Fruit fly (Drosophila melanogaster) whole organism, prepupa: Measurements from ENCODE around the gene mTTF.

Experiments used
- CG10631 ChIP-seq: fragments of 200-800 bp; sonication (Bioruptor generic); optimal IDR thresholded peaks from 2 replicates; lab custom pipeline; 2016; ENCODE audit warnings: missing biosample characterization, missing genetic modification characterization
- CG10669 ChIP-seq: fragments of 200-800 bp; sonication (Bioruptor generic); optimal IDR thresholded peaks from 3 replicates; lab custom pipeline; 2018; ENCODE audit warnings: missing biosample characterization, mild to moderate bottlenecking, missing genetic modification characterization, moderate library complexity
- CG11762 ChIP-seq: fragments of 200-800 bp; sonication (Bioruptor generic); optimal IDR thresholded peaks from 3 replicates; lab custom pipeline; 2016; ENCODE audit warnings: missing biosample characterization, missing genetic modification characterization; ENCODE audit not compliant: insufficient read depth
- CG11902 ChIP-seq: fragments of 200-800 bp; sonication (Bioruptor generic); optimal IDR thresholded peaks from 3 replicates; lab custom pipeline; 2016; ENCODE audit warnings: missing biosample characterization, missing genetic modification characterization
- CG15336 ChIP-seq: fragments of 200-800 bp; sonication (Bioruptor generic); IDR thresholded peaks from 2 replicates; pipeline ENCODE4 v1.3.6; 2022; ENCODE audit warnings: missing biosample characterization, missing genetic modification characterization
- CG16779 ChIP-seq: fragments of 200-800 bp; sonication (Bioruptor generic); optimal IDR thresholded peaks from 3 replicates; lab custom pipeline; 2017; ENCODE audit warnings: missing biosample characterization, mild to moderate bottlenecking, missing genetic modification characterization
- CG3032 ChIP-seq: fragments of 200-800 bp; optimal IDR thresholded peaks from 2 replicates; lab custom pipeline; 2019; ENCODE audit warnings: missing biosample characterization, mild to moderate bottlenecking, missing genetic modification characterization, moderate library complexity
- CG32006 ChIP-seq: fragments of 200-800 bp; sonication (Bioruptor generic); optimal IDR thresholded peaks from 3 replicates; lab custom pipeline; 2017; ENCODE audit warnings: missing biosample characterization, mild to moderate bottlenecking, missing genetic modification characterization
- CG3919 ChIP-seq: fragments of 200-800 bp; sonication (Bioruptor generic); optimal IDR thresholded peaks from 3 replicates; lab custom pipeline; 2016; ENCODE audit warnings: missing biosample characterization, missing genetic modification characterization
- CG4318 ChIP-seq: fragments of 200-800 bp; sonication (Bioruptor generic); optimal IDR thresholded peaks from 3 replicates; lab custom pipeline; 2017; ENCODE audit warnings: missing biosample characterization, mild to moderate bottlenecking, missing genetic modification characterization
- CG6163 ChIP-seq: fragments of 200-800 bp; sonication (Bioruptor generic); IDR thresholded peaks from 3 replicates; pipeline ENCODE4 v1.3.6; 2022; ENCODE audit warnings: missing biosample characterization, missing genetic modification characterization
- CG6276 ChIP-seq: fragments of 200-800 bp; sonication (Bioruptor generic); optimal IDR thresholded peaks from 2 replicates; lab custom pipeline; 2017; ENCODE audit warnings: missing biosample characterization, mild to moderate bottlenecking, missing genetic modification characterization
- CG6792 ChIP-seq: fragments of 200-800 bp; sonication (Bioruptor generic); optimal IDR thresholded peaks from 3 replicates; lab custom pipeline; 2016; ENCODE audit warnings: missing biosample characterization, missing genetic modification characterization
- CG6854 ChIP-seq: fragments of 200-800 bp; sonication (Bioruptor generic); optimal IDR thresholded peaks from 2 replicates; lab custom pipeline; 2017; ENCODE audit warnings: missing biosample characterization, mild to moderate bottlenecking, missing genetic modification characterization
- CG8119 ChIP-seq: fragments of 200-800 bp; sonication (Bioruptor generic); IDR thresholded peaks from 3 replicates; pipeline ENCODE4 v1.3.6; 2022; ENCODE audit warnings: missing biosample characterization, missing genetic modification characterization
- CG8632 ChIP-seq: fragments of 200-800 bp; sonication (Bioruptor generic); optimal IDR thresholded peaks from 3 replicates; lab custom pipeline; 2016; ENCODE audit warnings: missing biosample characterization, missing genetic modification characterization
- CG9139 ChIP-seq: fragments of 200-800 bp; sonication (Bioruptor generic); optimal IDR thresholded peaks from 3 replicates; lab custom pipeline; 2017; ENCODE audit warnings: missing biosample characterization, mild to moderate bottlenecking, missing genetic modification characterization
- Eip75B ChIP-seq: fragments of 200-800 bp; sonication (Bioruptor generic); optimal IDR thresholded peaks from 3 replicates; lab custom pipeline; 2016; ENCODE audit warnings: missing biosample characterization, missing genetic modification characterization
- Eip78C ChIP-seq: fragments of 200-800 bp; sonication (Bioruptor generic); peaks from one replicate; lab custom pipeline; 2016; ENCODE audit warnings: missing biosample characterization, missing genetic modification characterization
- Eip93F ChIP-seq: fragments of 200-800 bp; sonication (Bioruptor generic); optimal IDR thresholded peaks from 2 replicates; lab custom pipeline; 2016; ENCODE audit warnings: missing biosample characterization, mild to moderate bottlenecking, missing genetic modification characterization
- Ets96B ChIP-seq: fragments of 200-800 bp; optimal IDR thresholded peaks from 2 replicates; lab custom pipeline; 2019; ENCODE audit warnings: missing biosample characterization, mild to moderate bottlenecking, missing genetic modification characterization, moderate library complexity
- Hr39 ChIP-seq: fragments of 200-800 bp; sonication (Bioruptor generic); optimal IDR thresholded peaks from 2 replicates; lab custom pipeline; 2016; ENCODE audit warnings: missing biosample characterization, missing genetic modification characterization
- Hr4 ChIP-seq: fragments of 200-800 bp; sonication (Bioruptor generic); optimal IDR thresholded peaks from 3 replicates; lab custom pipeline; 2016; ENCODE audit warnings: missing biosample characterization, missing genetic modification characterization
- Met ChIP-seq: fragments of 200-800 bp; sonication (Bioruptor generic); optimal IDR thresholded peaks from 3 replicates; lab custom pipeline; 2016; ENCODE audit warnings: missing biosample characterization, missing genetic modification characterization
- OdsH ChIP-seq: fragments of 200-800 bp; sonication (Bioruptor generic); optimal IDR thresholded peaks from 3 replicates; lab custom pipeline; 2016; ENCODE audit warnings: missing biosample characterization, missing genetic modification characterization
- Smox ChIP-seq: fragments of 200-800 bp; sonication (Bioruptor generic); optimal IDR thresholded peaks from 3 replicates; lab custom pipeline; 2016; ENCODE audit warnings: missing biosample characterization, missing genetic modification characterization
- Sox102F ChIP-seq: fragments of 200-800 bp; sonication (Bioruptor generic); optimal IDR thresholded peaks from 2 replicates; lab custom pipeline; 2016; ENCODE audit warnings: missing biosample characterization, mild to moderate bottlenecking, missing genetic modification characterization
- Sox14 ChIP-seq: fragments of 200-800 bp; sonication (Bioruptor generic); optimal IDR thresholded peaks from 3 replicates; lab custom pipeline; 2016; ENCODE audit warnings: missing biosample characterization, missing genetic modification characterization
- achi ChIP-seq: fragments of 200-800 bp; sonication (Bioruptor generic); optimal IDR thresholded peaks from 3 replicates; lab custom pipeline; 2016; ENCODE audit warnings: missing biosample characterization, missing genetic modification characterization
- acj6 ChIP-seq: fragments of 200-800 bp; sonication (Bioruptor generic); optimal IDR thresholded peaks from 3 replicates; lab custom pipeline; 2016; ENCODE audit warnings: missing biosample characterization, missing genetic modification characterization
- cyc ChIP-seq: fragments of 200-800 bp; sonication (Bioruptor generic); optimal IDR thresholded peaks from 3 replicates; lab custom pipeline; 2016; ENCODE audit warnings: missing biosample characterization, missing genetic modification characterization
- dac ChIP-seq: fragments of 200-800 bp; sonication (Bioruptor generic); optimal IDR thresholded peaks from 2 replicates; lab custom pipeline; 2017; ENCODE audit warnings: missing biosample characterization, mild to moderate bottlenecking, missing genetic modification characterization
- eg ChIP-seq: fragments of 200-800 bp; sonication (Bioruptor generic); IDR thresholded peaks from 3 replicates; pipeline ENCODE4 v1.3.6; 2022; ENCODE audit warnings: missing biosample characterization, missing genetic modification characterization
- fd85E ChIP-seq: fragments of 200-800 bp; sonication (Bioruptor generic); optimal IDR thresholded peaks from 3 replicates; lab custom pipeline; 2016; ENCODE audit warnings: missing biosample characterization, missing genetic modification characterization
- lz ChIP-seq: fragments of 200-800 bp; sonication (Bioruptor generic); optimal IDR thresholded peaks from 3 replicates; lab custom pipeline; 2016; ENCODE audit warnings: missing biosample characterization, missing genetic modification characterization
- net ChIP-seq: fragments of 200-800 bp; sonication (Bioruptor generic); optimal IDR thresholded peaks from 3 replicates; lab custom pipeline; 2016; ENCODE audit warnings: missing biosample characterization, missing genetic modification characterization
- pdm3 ChIP-seq: fragments of 200-800 bp; sonication (Bioruptor generic); optimal IDR thresholded peaks from 3 replicates; lab custom pipeline; 2016; ENCODE audit warnings: missing biosample characterization, missing genetic modification characterization
- spab ChIP-seq: fragments of 200-800 bp; sonication (Bioruptor generic); optimal IDR thresholded peaks from 2 replicates; lab custom pipeline; 2017; ENCODE audit warnings: missing biosample characterization, mild to moderate bottlenecking, missing genetic modification characterization, missing genetic modification reagents
- topi ChIP-seq: fragments of 200-800 bp; sonication (Bioruptor generic); optimal IDR thresholded peaks from 3 replicates; lab custom pipeline; 2016; ENCODE audit warnings: missing biosample characterization, missing genetic modification characterization
- vri ChIP-seq: fragments of 200-800 bp; sonication (Bioruptor generic); optimal IDR thresholded peaks from 3 replicates; lab custom pipeline; 2016; ENCODE audit warnings: missing biosample characterization, mild to moderate bottlenecking, missing genetic modification characterization

mTTF gene

DNA sequence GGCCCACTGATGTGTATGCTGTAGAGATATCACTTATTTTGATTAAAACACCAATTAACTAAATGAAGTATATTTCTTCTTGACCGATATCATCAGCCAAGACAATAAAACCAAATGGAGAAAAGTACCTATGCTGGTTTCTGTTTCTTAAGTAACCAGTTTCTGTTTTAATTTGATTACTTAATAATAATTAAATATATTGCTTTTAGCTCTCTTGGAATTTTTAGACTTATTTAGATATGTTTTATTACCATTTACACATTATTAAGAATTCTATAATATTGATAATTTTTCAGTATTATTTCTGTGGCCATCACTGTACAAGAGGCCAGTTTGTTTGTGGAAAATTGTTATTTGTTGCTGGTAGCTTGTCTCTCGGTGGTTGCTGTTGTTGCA lies 18.7 kb upstream of the mTTF start (continued):
- TF ChIP-seq eg (GFP tag; lab: Robert Waterston, UW) = peak; percentile 75
- peak; percentile 28 for TF ChIP-seq CG11902 (GFP tag; lab: Kevin White, UChicago)
- TF ChIP-seq Eip93F (GFP tag; lab: Kevin White, UChicago) = no peak
- TF ChIP-seq OdsH (GFP tag; lab: Kevin White, UChicago) = peak; percentile 65
- peak; percentile 70 for TF ChIP-seq net (GFP tag; lab: Kevin White, UChicago)
- TF ChIP-seq CG8632 (GFP tag; lab: Kevin White, UChicago) = peak; percentile 15
- TF ChIP-seq pdm3 = no peak
- peak; percentile 71 for TF ChIP-seq CG11762 (GFP tag; lab: Kevin White, UChicago)

DNA sequence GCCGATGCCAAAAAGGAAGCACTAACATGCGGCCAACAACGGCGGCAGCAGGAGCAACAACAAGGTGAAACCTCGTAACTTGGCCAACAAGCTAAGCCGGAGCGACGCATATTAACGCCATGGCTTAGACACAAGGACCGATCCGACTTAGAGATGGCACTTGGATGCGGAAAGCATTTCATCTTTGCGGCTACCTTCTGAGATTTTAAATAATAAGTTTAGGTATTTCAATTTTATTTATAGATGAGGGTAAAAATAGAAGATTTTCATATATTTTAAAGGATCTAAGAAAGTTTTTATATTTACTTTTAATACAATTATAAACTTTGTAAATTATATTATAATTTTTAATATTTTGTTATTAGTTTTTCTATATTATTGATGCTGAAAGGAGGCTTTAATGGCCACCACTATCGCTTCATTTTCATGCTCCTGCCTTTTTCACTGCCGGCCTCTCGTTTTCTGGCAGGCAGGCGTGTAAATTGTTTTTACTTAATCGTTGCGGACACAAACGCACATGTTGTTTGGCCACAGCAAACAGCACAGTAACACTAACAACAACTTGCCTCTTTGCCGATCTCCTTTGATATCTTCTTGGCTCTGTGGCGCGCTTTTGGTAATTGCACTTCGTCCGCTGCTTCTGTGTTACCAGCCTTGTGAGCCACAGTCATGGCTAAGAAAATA lies 18.1 kb upstream of the mTTF start:
- TF ChIP-seq CG4318 = peak; percentile 55
- TF ChIP-seq Met (GFP tag; lab: Kevin White, UChicago) = peak; percentile 53
- TF ChIP-seq eg (GFP tag; lab: Robert Waterston, UW) = peak; percentile 80
- TF ChIP-seq Eip75B (GFP tag; lab: Kevin White, UChicago) = no peak
- TF ChIP-seq lz (GFP tag; lab: Kevin White, UChicago) = no peak
- TF ChIP-seq fd85E (GFP tag; lab: Kevin White, UChicago) = no peak
- peak; percentile 72 for TF ChIP-seq CG32006 (GFP tag; lab: Kevin White, UChicago)
- TF ChIP-seq achi = peak; percentile 7
- no peak for TF ChIP-seq acj6 (GFP tag; lab: Kevin White, UChicago)
- TF ChIP-seq cyc (GFP tag; lab: Kevin White, UChicago) = no peak
- TF ChIP-seq Ets96B (tag; lab: Kevin White, UChicago) = peak; percentile 42
- no peak for TF ChIP-seq CG6854 (GFP tag; lab: Kevin White, UChicago)
- TF ChIP-seq Eip78C (GFP tag; lab: Kevin White, UChicago) = peak; percentile 80
- peak; percentile 83 for TF ChIP-seq CG8119 (GFP tag; lab: Robert Waterston, UW)
- peak; percentile 21 for TF ChIP-seq Sox14 (GFP tag; lab: Kevin White, UChicago)
- no peak for TF ChIP-seq Smox (GFP tag; lab: Kevin White, UChicago)
- no peak for TF ChIP-seq CG9139 (GFP tag; lab: Kevin White, UChicago)
- peak; percentile 38 for TF ChIP-seq OdsH (GFP tag; lab: Kevin White, UChicago)
- peak; percentile 10 for TF ChIP-seq CG6276 (GFP tag; lab: Kevin White, UChicago)
- TF ChIP-seq CG6792 (GFP tag; lab: Kevin White, UChicago) = peak; percentile 15
- TF ChIP-seq vri (GFP tag; lab: Kevin White, UChicago) = no peak
- peak; percentile 19 for TF ChIP-seq CG3032 (tag; lab: Kevin White, UChicago)
- TF ChIP-seq Hr39 (GFP tag; lab: Kevin White, UChicago) = no peak
- peak; percentile 6 for TF ChIP-seq CG16779 (tag; lab: Kevin White, UChicago)
- no peak for TF ChIP-seq Eip93F (GFP tag; lab: Kevin White, UChicago)
- TF ChIP-seq spab = no peak
- TF ChIP-seq CG10669 (GFP tag; lab: Kevin White, UChicago) = no peak
- TF ChIP-seq topi (GFP tag; lab: Kevin White, UChicago) = peak; percentile 21
- TF ChIP-seq CG3919 (GFP tag; lab: Kevin White, UChicago) = peak; percentile 51
- peak; percentile 13 for TF ChIP-seq dac (GFP tag; lab: Kevin White, UChicago)
- TF ChIP-seq Sox102F = peak; percentile 31
- TF ChIP-seq CG6163 = peak; percentile 15; the same call in 1 of the 3 replicates
- peak; percentile 80 for TF ChIP-seq CG15336
- TF ChIP-seq Hr4 (GFP tag; lab: Kevin White, UChicago) = peak; percentile 25
- TF ChIP-seq CG10631 = peak; percentile 33
